Fruit fly (Drosophila melanogaster): ENCODE results near the gene Ada2b.

Gene Ada2b

DNA sequence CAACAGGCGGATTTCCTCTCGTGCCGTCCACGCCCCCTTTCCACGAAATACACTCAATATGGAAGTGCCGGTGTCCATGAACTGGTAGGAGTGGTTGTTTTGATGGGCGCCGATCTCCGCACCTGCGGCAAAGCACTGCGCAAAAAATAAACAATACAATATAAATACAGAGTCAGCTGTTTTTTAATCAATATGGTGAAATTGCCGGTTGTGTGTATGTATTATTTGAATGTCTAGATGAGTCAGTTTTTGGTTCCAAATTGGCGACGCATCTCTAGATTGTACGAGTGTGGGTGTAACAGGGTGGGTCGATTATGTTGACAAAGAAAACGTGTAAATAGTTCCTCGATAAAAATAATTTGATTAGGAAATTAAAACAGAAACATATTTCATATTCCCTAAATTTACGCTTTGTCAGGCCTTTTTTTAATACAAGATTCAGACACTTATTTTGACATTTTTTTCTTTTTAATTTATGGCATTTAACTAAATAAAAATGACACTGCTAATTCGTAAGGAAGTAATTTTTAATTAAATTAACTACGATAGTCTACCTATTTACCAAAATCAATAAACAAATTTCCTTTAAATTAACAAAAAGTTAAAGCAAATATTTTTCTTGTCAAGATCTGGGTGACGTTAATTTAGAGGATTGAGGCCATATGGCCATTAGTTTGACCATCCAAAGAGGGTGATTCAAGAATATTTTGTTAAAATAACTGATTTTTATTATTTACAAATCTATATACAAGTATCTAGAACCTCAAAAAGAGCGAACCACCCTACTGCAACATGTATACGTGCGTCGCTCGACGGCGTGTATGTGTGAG lies 628 bp downstream of the Ada2b start (continued):
- TF ChIP-seq CG8765 (GFP tag; IDR thresholded peaks at IDR 0.05) (peak; percentile 49; the same call in 1 of the 2 replicates), CG14667 (GFP tag; IDR thresholded peaks at IDR 0.05) (peak; percentile 41; the same call in 1 of the 2 replicates), CG11085 (GFP tag; IDR thresholded peaks at IDR 0.05) (peak; percentile 30), Atf-2 (GFP tag; optimal IDR thresholded peaks at IDR 0.05) (peak; percentile 72), esg (GFP tag; conservative IDR thresholded peaks at IDR 0.05) (no peak; the same call in none of the 2 replicates), CG1602 (GFP tag; optimal IDR thresholded peaks at IDR 0.05) (peak; percentile 79), zfh2 (GFP tag; optimal IDR thresholded peaks at IDR 0.05) (peak; percentile 68), bab2 (GFP tag; optimal IDR thresholded peaks at IDR 0.05) (peak; percentile 78), Kr (GFP tag; optimal IDR thresholded peaks at IDR 0.05) (no peak), CG4707 (GFP tag; optimal IDR thresholded peaks at IDR 0.05) (peak; percentile 57), lab (GFP tag; optimal IDR thresholded peaks at IDR 0.05) (peak; percentile 89), Opbp (GFP tag; IDR thresholded peaks at IDR 0.05; ENCODE audit: partially characterized antibody) (no peak), hth (optimal IDR thresholded peaks at IDR 0.05) (no peak), Sox102F (GFP tag; optimal IDR thresholded peaks at IDR 0.05) (peak; percentile 88), CG7963 (GFP tag; IDR thresholded peaks at IDR 0.05; ENCODE audit: partially characterized antibody) (no peak), abd-A (tag; optimal IDR thresholded peaks at IDR 0.05) (no peak), BEAF-32 (GFP tag; optimal IDR thresholded peaks at IDR 0.05) (peak; percentile 1), ewg (GFP tag; optimal IDR thresholded peaks at IDR 0.05) (peak; percentile 68), CG12299 (tag; optimal IDR thresholded peaks at IDR 0.05) (peak; percentile 86), nerfin-2 (GFP tag; IDR thresholded peaks at IDR 0.05; ENCODE audit: partially characterized antibody) (no peak), CG1792 (GFP tag; optimal IDR thresholded peaks at IDR 0.05) (no peak), caup (GFP tag; optimal IDR thresholded peaks at IDR 0.05; ENCODE audit: severe bottlenecking) (peak; percentile 87), inv (GFP tag; IDR thresholded peaks at IDR 0.05; ENCODE audit: partially characterized antibody) (no peak), CoRest (tag; optimal IDR thresholded peaks at IDR 0.05) (peak; percentile 97), fd102C (GFP tag; optimal IDR thresholded peaks at IDR 0.05) (no peak), CG10462 (GFP tag; optimal IDR thresholded peaks at IDR 0.05) (peak; percentile 78), Adf1 (GFP tag; IDR thresholded peaks at IDR 0.05) (no peak), eyg (GFP tag; optimal IDR thresholded peaks at IDR 0.05) (peak; percentile 71), ems (GFP tag; optimal IDR thresholded peaks at IDR 0.05) (peak; percentile 52), MBD-R2 (GFP tag; IDR thresholded peaks at IDR 0.05) (peak; percentile 18), Asciz (GFP tag; optimal IDR thresholded peaks at IDR 0.05) (peak; percentile 94), HLH3B (GFP tag; IDR thresholded peaks at IDR 0.05) (peak; percentile 37), CG17186 (GFP tag; optimal IDR thresholded peaks at IDR 0.05) (no peak), CG3838 (GFP tag; optimal IDR thresholded peaks at IDR 0.05) (peak; percentile 75), kah (GFP tag; optimal IDR thresholded peaks at IDR 0.05) (peak; percentile 79), Mad (GFP tag; optimal IDR thresholded peaks at IDR 0.05) (peak; percentile 72), CG14441 (GFP tag; IDR thresholded peaks at IDR 0.05) (peak; percentile 59), CG16779 (GFP tag; IDR thresholded peaks at IDR 0.05) (peak; percentile 48; the same call in 1 of the 2 replicates), usp (GFP tag; optimal IDR thresholded peaks at IDR 0.05) (no peak), CG14860 (GFP tag; IDR thresholded peaks at IDR 0.05; ENCODE audit: partially characterized antibody) (no peak), pnt (GFP tag; optimal IDR thresholded peaks at IDR 0.05) (peak; percentile 59), ken (GFP tag; IDR thresholded peaks at IDR 0.05) (no peak; the same call in 2 of the 3 replicates), Sox100B (GFP tag; optimal IDR thresholded peaks at IDR 0.05) (peak; percentile 98), CG15073 (GFP tag; optimal IDR thresholded peaks at IDR 0.05) (peak; percentile 54), CG16863 (GFP tag; optimal IDR thresholded peaks at IDR 0.05) (peak; percentile 72), insv (GFP tag; optimal IDR thresholded peaks at IDR 0.05) (peak in 1 of 2 experiments; percentile 71), CrebB (tag; optimal IDR thresholded peaks at IDR 0.05) (peak; percentile 29), CG32767 (GFP tag; IDR thresholded peaks at IDR 0.05) (peak; percentile 71)

Data from whole organism, embryonic.